Worm (Caenorhabditis elegans) whole organism, L1 larva: ENCODE results near the gene R01E6.2.

Experiments used
- mep-1 ChIP-seq: fragments of 150-350 bp; optimal IDR thresholded peaks from 2 replicates; lab custom pipeline; 2014; ENCODE audit warnings: missing biosample characterization, missing genetic modification characterization
- nhr-28 ChIP-seq: fragments of 150-350 bp; optimal IDR thresholded peaks from 2 replicates; lab custom pipeline; 2014; ENCODE audit warnings: missing biosample characterization, missing genetic modification characterization

ce11 chrX:13578483-13578882 is 12.1 kb upstream of the R01E6.2 start, which contains the start of gene F54B11.11:
- no peak for TF ChIP-seq mep-1 (tag; lab: Kevin White, UChicago)
- TF ChIP-seq nhr-28 = no peak
